Fruit fly (Drosophila melanogaster) whole organism, embryonic: ENCODE results near the gene Cpr78Ca.

ENCODE experiments used
- Adf1 ChIP-seq: fragments of 200-800 bp; sonication (Bioruptor generic); IDR thresholded peaks from 2 replicates; pipeline ENCODE4 v1.3.6; 2022; ENCODE audit warnings: missing biosample characterization, missing genetic modification characterization
- Blimp-1 ChIP-seq: fragments of 200-800 bp; sonication (Bioruptor generic); optimal IDR thresholded peaks from 3 replicates; lab custom pipeline; 2018; ENCODE audit warnings: missing biosample characterization, missing genetic modification characterization, mild to moderate bottlenecking, moderate library complexity, missing genetic modification reagents
- CG10321 ChIP-seq: fragments of 200-800 bp; sonication (Bioruptor generic); IDR thresholded peaks from 2 replicates; pipeline ENCODE4 v1.3.6; 2022; ENCODE audit warnings: missing biosample characterization, missing genetic modification characterization
- CG10543 ChIP-seq: fragments of 200-800 bp; sonication (Bioruptor generic); optimal IDR thresholded peaks from 3 replicates; lab custom pipeline; 2017; ENCODE audit warnings: missing biosample characterization, mild to moderate bottlenecking, missing genetic modification characterization, moderate library complexity
- CG11456 ChIP-seq: fragments of 200-800 bp; sonication (Bioruptor generic); IDR thresholded peaks from 3 replicates; pipeline ENCODE4 v1.3.6; 2022; ENCODE audit warnings: missing biosample characterization, missing genetic modification characterization
- CG11723 ChIP-seq: fragments of 200-800 bp; sonication (Bioruptor generic); optimal IDR thresholded peaks from 2 replicates; lab custom pipeline; 2017; ENCODE audit warnings: missing biosample characterization, mild to moderate bottlenecking, missing genetic modification characterization
- CG13287 ChIP-seq: fragments of 200-800 bp; sonication (Bioruptor generic); IDR thresholded peaks from 2 replicates; pipeline ENCODE4 v1.3.6; 2022; ENCODE audit warnings: missing biosample characterization, missing genetic modification characterization; ENCODE audit not compliant: partially characterized antibody
- CG14441 ChIP-seq: fragments of 200-800 bp; sonication (Bioruptor generic); IDR thresholded peaks from 2 replicates; pipeline ENCODE4 v1.3.6; 2022; ENCODE audit warnings: missing biosample characterization, missing genetic modification characterization
- CG14860 ChIP-seq: fragments of 200-800 bp; sonication (Bioruptor generic); IDR thresholded peaks from 3 replicates; pipeline ENCODE4 v1.3.6; 2022; ENCODE audit warnings: missing biosample characterization, missing genetic modification characterization; ENCODE audit not compliant: partially characterized antibody
- CG15011 ChIP-seq: fragments of 200-800 bp; sonication (Bioruptor generic); optimal IDR thresholded peaks from 3 replicates; lab custom pipeline; 2018; ENCODE audit warnings: missing biosample characterization, mild to moderate bottlenecking, missing genetic modification characterization
- CG1529 ChIP-seq: fragments of 200-800 bp; sonication (Bioruptor generic); optimal IDR thresholded peaks from 3 replicates; lab custom pipeline; 2018; ENCODE audit warnings: missing biosample characterization, missing genetic modification characterization
- CG16863 ChIP-seq: fragments of 200-800 bp; sonication (Bioruptor generic); optimal IDR thresholded peaks from 3 replicates; lab custom pipeline; 2016; ENCODE audit warnings: missing biosample characterization, missing genetic modification characterization
- CG17328 ChIP-seq: fragments of 200-800 bp; sonication (Bioruptor generic); IDR thresholded peaks from 2 replicates; pipeline ENCODE4 v1.3.6; 2022; ENCODE audit warnings: missing biosample characterization, missing genetic modification characterization
- CG17361 ChIP-seq: fragments of 200-800 bp; sonication (Bioruptor generic); IDR thresholded peaks from 3 replicates; pipeline ENCODE4 v1.3.6; 2022; ENCODE audit warnings: missing biosample characterization, missing genetic modification characterization
- CG32532 ChIP-seq: fragments of 200-800 bp; sonication (Bioruptor generic); IDR thresholded peaks from 2 replicates; pipeline ENCODE4 v1.3.6; 2022; ENCODE audit warnings: missing biosample characterization, missing genetic modification characterization
- CG3995 ChIP-seq: fragments of 200-800 bp; sonication (Bioruptor generic); optimal IDR thresholded peaks from 3 replicates; lab custom pipeline; 2016; ENCODE audit warnings: missing biosample characterization, missing genetic modification characterization
- CG6254 ChIP-seq: fragments of 200-800 bp; sonication (Bioruptor generic); optimal IDR thresholded peaks from 3 replicates; lab custom pipeline; 2017; ENCODE audit warnings: mild to moderate bottlenecking, missing biosample characterization, missing genetic modification reagents, missing genetic modification characterization
- CG6272 ChIP-seq: fragments of 200-800 bp; sonication (Bioruptor generic); IDR thresholded peaks from 2 replicates; pipeline ENCODE4 v1.3.6; 2022; ENCODE audit warnings: missing biosample characterization, missing genetic modification characterization
- CG7556 ChIP-seq: fragments of 200-800 bp; sonication (Bioruptor generic); optimal IDR thresholded peaks from 2 replicates; lab custom pipeline; 2017; ENCODE audit warnings: missing biosample characterization, mild to moderate bottlenecking, missing genetic modification characterization
- CG9797 ChIP-seq: fragments of 200-800 bp; sonication (Bioruptor generic); optimal IDR thresholded peaks from 3 replicates; lab custom pipeline; 2018; ENCODE audit warnings: missing biosample characterization, mild to moderate bottlenecking, missing genetic modification characterization
- Chrac-16 ChIP-seq: fragments of 200-800 bp; sonication (Bioruptor generic); optimal IDR thresholded peaks from 3 replicates; lab custom pipeline; 2016; ENCODE audit warnings: missing biosample characterization, missing genetic modification characterization
- CkIIα-i1 ChIP-seq: fragments of 200-800 bp; sonication (Bioruptor generic); IDR thresholded peaks from 2 replicates; pipeline ENCODE4 v1.3.6; 2022; ENCODE audit warnings: missing biosample characterization, missing genetic modification characterization
- CrebB ChIP-seq: fragments of 200-800 bp; sonication (Bioruptor generic); optimal IDR thresholded peaks from 3 replicates; lab custom pipeline; 2018; ENCODE audit warnings: missing biosample characterization, mild to moderate bottlenecking, missing genetic modification characterization
- E2f2 ChIP-seq: fragments of 200-800 bp; sonication (Bioruptor generic); IDR thresholded peaks from 2 replicates; pipeline ENCODE4 v1.3.6; 2022; ENCODE audit warnings: missing biosample characterization, missing genetic modification characterization
- Fer2 ChIP-seq: fragments of 200-800 bp; sonication (Bioruptor generic); optimal IDR thresholded peaks from 2 replicates; lab custom pipeline; 2018; ENCODE audit warnings: missing biosample characterization, mild to moderate bottlenecking, missing genetic modification characterization, moderate library complexity
- HHEX ChIP-seq: fragments of 200-800 bp; sonication (Bioruptor generic); optimal IDR thresholded peaks from 3 replicates; lab custom pipeline; 2017; ENCODE audit warnings: missing biosample characterization, mild to moderate bottlenecking, missing genetic modification characterization, missing genetic modification reagents
- NFAT ChIP-seq: fragments of 200-800 bp; sonication (Bioruptor generic); IDR thresholded peaks from 2 replicates; pipeline ENCODE4 v1.3.6; 2022; ENCODE audit warnings: missing biosample characterization, missing genetic modification characterization
- Rx ChIP-seq: fragments of 200-800 bp; sonication (Bioruptor generic); IDR thresholded peaks from 2 replicates; pipeline ENCODE4 v1.3.6; 2022; ENCODE audit warnings: missing biosample characterization, missing genetic modification characterization
- Scr ChIP-seq: fragments of 200-800 bp; sonication (Bioruptor generic); IDR thresholded peaks from 2 replicates; pipeline ENCODE4 v1.3.6; 2022; ENCODE audit warnings: missing biosample characterization, missing genetic modification characterization; ENCODE audit not compliant: partially characterized antibody
- Sin3A ChIP-seq: fragments of >200 bp; optimal IDR thresholded peaks from 2 replicates; lab custom pipeline; 2018
- Xrp1 ChIP-seq: fragments of 200-800 bp; sonication (Bioruptor generic); IDR thresholded peaks from 2 replicates; pipeline ENCODE4 v1.3.6; 2022; ENCODE audit warnings: missing biosample characterization, missing genetic modification characterization
- aop ChIP-seq: fragments of 200-800 bp; sonication (Bioruptor generic); IDR thresholded peaks from 2 replicates; pipeline ENCODE4 v1.3.6; 2022; ENCODE audit warnings: missing biosample characterization, missing genetic modification characterization
- dmrt11E ChIP-seq: fragments of 200-800 bp; sonication (Bioruptor generic); optimal IDR thresholded peaks from 3 replicates; lab custom pipeline; 2018; ENCODE audit warnings: missing biosample characterization, mild to moderate bottlenecking, missing genetic modification characterization, moderate library complexity
- dmrt99B ChIP-seq: fragments of 200-800 bp; sonication (Bioruptor generic); optimal IDR thresholded peaks from 2 replicates; lab custom pipeline; 2018; ENCODE audit warnings: missing biosample characterization, mild to moderate bottlenecking, missing genetic modification characterization, moderate library complexity
- fd64A ChIP-seq: fragments of 200-800 bp; sonication (Bioruptor generic); optimal IDR thresholded peaks from 3 replicates; lab custom pipeline; 2018; ENCODE audit warnings: missing biosample characterization, mild to moderate bottlenecking, missing genetic modification characterization
- gem ChIP-seq: fragments of 200-800 bp; sonication (Bioruptor generic); optimal IDR thresholded peaks from 2 replicates; lab custom pipeline; 2019; ENCODE audit warnings: missing biosample characterization, mild to moderate bottlenecking, missing genetic modification characterization, moderate library complexity
- grn ChIP-seq: fragments of 200-800 bp; sonication (Bioruptor generic); optimal IDR thresholded peaks from 3 replicates; lab custom pipeline; 2017; ENCODE audit warnings: missing biosample characterization, missing genetic modification characterization
- gro ChIP-seq: fragments of 200-800 bp; sonication (Bioruptor generic); optimal IDR thresholded peaks from 2 replicates; lab custom pipeline; 2016; ENCODE audit warnings: missing biosample characterization, missing genetic modification characterization
- gt ChIP-seq: fragments of 200-800 bp; sonication (Bioruptor generic); IDR thresholded peaks from 2 replicates; pipeline ENCODE4 v1.3.6; 2022; ENCODE audit warnings: missing biosample characterization, missing genetic modification characterization
- her ChIP-seq: fragments of 200-800 bp; sonication (Bioruptor generic); optimal IDR thresholded peaks from 2 replicates; lab custom pipeline; 2016; ENCODE audit warnings: missing biosample characterization, missing genetic modification characterization
- jumu ChIP-seq: fragments of 200-800 bp; sonication (Bioruptor generic); optimal IDR thresholded peaks from 3 replicates; lab custom pipeline; 2016; ENCODE audit warnings: missing biosample characterization, missing genetic modification characterization
- kah ChIP-seq: fragments of 200-800 bp; sonication (Bioruptor generic); optimal IDR thresholded peaks from 2 replicates; lab custom pipeline; 2018; ENCODE audit warnings: missing biosample characterization, mild to moderate bottlenecking, missing genetic modification characterization
- klu ChIP-seq: fragments of 200-800 bp; sonication (Bioruptor generic); IDR thresholded peaks from 2 replicates; pipeline ENCODE4 v1.3.6; 2022; ENCODE audit warnings: missing biosample characterization, missing genetic modification characterization
- onecut ChIP-seq: fragments of 200-800 bp; sonication (Bioruptor generic); IDR thresholded peaks from 2 replicates; pipeline ENCODE4 v1.3.6; 2022; ENCODE audit warnings: missing biosample characterization, missing genetic modification characterization
- repo ChIP-seq: fragments of 200-800 bp; sonication (Bioruptor generic); optimal IDR thresholded peaks from 2 replicates; lab custom pipeline; 2016; ENCODE audit warnings: missing biosample characterization, missing genetic modification characterization
- sens-2 ChIP-seq: fragments of 200-800 bp; sonication (Bioruptor generic); IDR thresholded peaks from 2 replicates; pipeline ENCODE4 v1.3.6; 2022; ENCODE audit warnings: missing biosample characterization, missing genetic modification characterization
- slbo ChIP-seq: fragments of 200-800 bp; sonication (Bioruptor generic); IDR thresholded peaks from 2 replicates; pipeline ENCODE4 v1.3.6; 2022; ENCODE audit warnings: missing biosample characterization, missing genetic modification characterization
- sob ChIP-seq: fragments of 200-800 bp; sonication (Bioruptor generic); IDR thresholded peaks from 2 replicates; pipeline ENCODE4 v1.3.6; 2022; ENCODE audit warnings: missing biosample characterization, missing genetic modification characterization

The Cpr78Ca gene

DNA sequence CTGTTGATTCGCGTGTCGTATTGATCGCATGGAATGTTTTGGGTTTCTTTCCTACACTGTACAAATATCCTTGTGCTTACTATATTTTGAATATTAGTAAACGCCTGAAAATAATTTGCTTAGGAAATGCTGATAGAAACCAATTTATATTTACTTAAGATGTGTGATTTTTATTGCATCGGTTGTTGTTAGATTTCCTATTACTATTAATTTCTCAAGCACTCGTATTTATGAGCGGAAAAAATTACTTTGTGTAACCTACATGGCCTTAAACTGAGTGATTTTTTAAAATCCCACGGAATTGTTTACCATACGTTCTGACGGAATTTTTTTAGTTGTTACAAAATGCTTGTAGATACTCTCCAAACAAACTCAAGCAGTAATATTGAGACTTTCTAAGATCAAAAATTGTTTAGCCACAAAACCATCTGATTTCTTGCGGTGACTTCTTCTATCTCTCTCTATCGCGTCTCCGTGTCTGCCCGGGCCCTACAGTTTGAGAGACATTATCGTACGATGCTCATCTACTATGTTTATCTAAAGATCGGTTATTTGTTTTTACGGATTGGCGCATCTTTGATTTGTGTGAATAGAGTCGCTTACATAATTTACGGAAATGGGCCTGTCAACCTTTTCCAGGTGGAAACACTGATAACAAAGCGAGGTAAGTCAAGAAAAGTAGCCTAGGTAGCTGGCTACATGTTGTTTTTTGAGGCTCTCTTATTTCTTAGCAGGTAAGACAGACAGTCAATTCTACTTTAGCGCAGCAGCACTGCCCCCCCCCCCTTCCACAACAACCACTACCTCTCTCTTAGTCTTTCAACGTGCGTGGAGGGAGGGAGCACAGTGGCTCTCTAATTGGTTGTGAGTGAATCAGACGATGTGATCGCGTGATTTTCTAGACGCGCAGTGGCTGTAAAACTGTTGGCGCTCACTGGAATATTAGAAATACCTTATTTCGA lies 16.0 kb downstream of the Cpr78Ca start (continued):
- TF ChIP-seq aop (GFP tag; lab: Robert Waterston, UW), result no peak
- no peak for TF ChIP-seq gt
- TF ChIP-seq NFAT (GFP tag; lab: Robert Waterston, UW), result peak; percentile 37
- peak; percentile 41 for TF ChIP-seq Xrp1 (GFP tag; lab: Robert Waterston, UW)
- TF ChIP-seq CG16863 (GFP tag; lab: Kevin White, UChicago), result peak; percentile 57
- TF ChIP-seq CG3995 (GFP tag; lab: Kevin White, UChicago), result peak; percentile 86
- TF ChIP-seq CG32532 (GFP tag; lab: Robert Waterston, UW), result peak; percentile 41; the same call in 1 of the 2 replicates
- TF ChIP-seq CG13287 (GFP tag; lab: Robert Waterston, UW), result peak; percentile 26; the same call in 1 of the 2 replicates
- no peak for TF ChIP-seq Sin3A (lab: Kevin White, UChicago)
- TF ChIP-seq her, result peak; percentile 1
- peak; percentile 52 for TF ChIP-seq Chrac-16 (GFP tag; lab: Kevin White, UChicago)
- no peak for TF ChIP-seq fd64A
- TF ChIP-seq CG11723 (GFP tag; lab: Kevin White, UChicago), result peak; percentile 50
- TF ChIP-seq sob (GFP tag; lab: Robert Waterston, UW), result no peak
- peak; percentile 50; the same call in 1 of the 2 replicates for TF ChIP-seq CG14441 (GFP tag; lab: Robert Waterston, UW)
- no peak for TF ChIP-seq klu (GFP tag; lab: Robert Waterston, UW)
- peak; percentile 36 for TF ChIP-seq HHEX (GFP tag; lab: Kevin White, UChicago)
- TF ChIP-seq CG17328 (GFP tag; lab: Robert Waterston, UW), result no peak
- peak; percentile 21 for TF ChIP-seq repo (GFP tag; lab: Kevin White, UChicago)
- TF ChIP-seq CG17361 (GFP tag; lab: Robert Waterston, UW), result peak; percentile 91
- TF ChIP-seq Blimp-1, result peak; percentile 58
- peak; percentile 75 for TF ChIP-seq dmrt99B (tag; lab: Kevin White, UChicago)
- no peak for TF ChIP-seq CrebB (tag; lab: Kevin White, UChicago)
- peak; percentile 39 for TF ChIP-seq gro (GFP tag; lab: Kevin White, UChicago)
- peak; percentile 74 for TF ChIP-seq dmrt11E
- peak; percentile 94 for TF ChIP-seq grn (GFP tag; lab: Kevin White, UChicago)
- peak; percentile 53 for TF ChIP-seq CG6254
- peak; percentile 43 for TF ChIP-seq CG15011 (GFP tag; lab: Kevin White, UChicago)
- no peak for TF ChIP-seq sens-2 (GFP tag; lab: Robert Waterston, UW)
- no peak for TF ChIP-seq CkIIα-i1 (GFP tag; lab: Robert Waterston, UW)
- peak; percentile 42 for TF ChIP-seq jumu (GFP tag; lab: Kevin White, UChicago)
- TF ChIP-seq CG11456 (GFP tag; lab: Robert Waterston, UW), result no peak
- peak; percentile 52 for TF ChIP-seq CG1529 (GFP tag; lab: Kevin White, UChicago)
- no peak for TF ChIP-seq CG9797 (GFP tag; lab: Kevin White, UChicago)
- 0 out of 2 replicates have a peak, but pooled peaks have one; percentile 14 for TF ChIP-seq CG6272 (GFP tag; lab: Robert Waterston, UW)
- peak; percentile 2 for TF ChIP-seq kah
- TF ChIP-seq CG10543 (GFP tag; lab: Kevin White, UChicago), result peak; percentile 42
- TF ChIP-seq CG7556 (GFP tag; lab: Kevin White, UChicago), result peak; percentile 80
- TF ChIP-seq Rx (GFP tag; lab: Robert Waterston, UW), result no peak
- peak; percentile 43; the same call in 1 of the 2 replicates for TF ChIP-seq E2f2 (GFP tag; lab: Robert Waterston, UW)
- TF ChIP-seq Scr, result 0 out of 2 replicates have a peak, but pooled peaks have one; percentile 16
- 0 out of 2 replicates have a peak, but pooled peaks have one; percentile 5 for TF ChIP-seq onecut (GFP tag; lab: Robert Waterston, UW)
- TF ChIP-seq gem (tag; lab: Kevin White, UChicago), result peak; percentile 83
- TF ChIP-seq slbo (GFP tag; lab: Robert Waterston, UW), result peak; percentile 38
- no peak for TF ChIP-seq CG10321
- no peak for TF ChIP-seq Adf1
- TF ChIP-seq Fer2 (tag; lab: Kevin White, UChicago), result no peak
- no peak for TF ChIP-seq CG14860 (GFP tag; lab: Robert Waterston, UW)
